Worm (Caenorhabditis elegans): ENCODE data around the gene Y58A7A.5.

DNA sequence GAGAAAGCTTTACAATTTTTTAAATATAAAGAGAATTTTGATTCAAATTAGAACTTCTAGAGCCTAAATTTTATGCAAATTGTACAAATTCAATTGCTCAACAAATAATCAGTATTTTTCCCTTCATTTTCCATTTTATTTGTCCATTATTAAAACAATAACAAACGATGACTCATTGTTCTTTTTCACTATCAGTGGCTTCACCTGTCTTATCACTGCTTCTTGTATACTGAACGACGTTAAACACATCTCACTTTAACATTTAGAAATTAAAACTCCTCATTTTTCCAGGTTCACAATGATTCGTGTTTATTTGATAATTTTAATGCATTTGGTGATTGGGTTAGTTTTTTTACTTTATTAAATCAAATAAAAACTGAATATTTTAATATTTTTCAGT, 32.9 kb upstream of the Y58A7A.5 start, which contains the start of gene sid-1:
- TF ChIP-seq ceh-82 (tag; optimal IDR thresholded peaks at IDR 0.05) (no peak), fos-1 (tag; optimal IDR thresholded peaks at IDR 0.05) (no peak), ztf-4 (tag; optimal IDR thresholded peaks at IDR 0.05) (no peak), mml-1 (tag; optimal IDR thresholded peaks at IDR 0.05) (no peak), unc-62 (GFP tag; optimal IDR thresholded peaks at IDR 0.05) (no peak), nhr-25 (tag; optimal IDR thresholded peaks at IDR 0.05) (no peak), aly-2 (tag; optimal IDR thresholded peaks at IDR 0.05) (no peak)
